Worm (Caenorhabditis elegans) whole organism, late embryonic: Measurements from ENCODE around the gene str-233.

Experiments
- C38D4.7 ChIP-seq: fragments of 200-800 bp; sonication (Bioruptor generic); optimal IDR thresholded peaks from 2 replicates; lab custom pipeline; 2018; ENCODE audit warnings: mild to moderate bottlenecking, missing genetic modification characterization, moderate library complexity, missing compliant biosample characterization
- F13H6.1 ChIP-seq: sonication (generic microtip); optimal IDR thresholded peaks from 2 replicates; lab custom pipeline; 2016; ENCODE audit warnings: missing genetic modification characterization, missing compliant biosample characterization
- K09A11.1 ChIP-seq: sonication (generic microtip); optimal IDR thresholded peaks from 2 replicates; lab custom pipeline; 2017; ENCODE audit warnings: antibody characterized with exemption, mild to moderate bottlenecking, missing genetic modification characterization, missing compliant biosample characterization; ENCODE audit not compliant: insufficient read depth
- T23F11.4 ChIP-seq: fragments of 200-800 bp; sonication (Bioruptor generic); optimal IDR thresholded peaks from 2 replicates; lab custom pipeline; 2018; ENCODE audit warnings: mild to moderate bottlenecking, missing genetic modification characterization, missing compliant biosample characterization
- Y22D7AL.16 ChIP-seq: sonication (generic microtip); optimal IDR thresholded peaks from 2 replicates; lab custom pipeline; 2016; ENCODE audit warnings: missing genetic modification characterization, missing compliant biosample characterization
- ahr-1 ChIP-seq: sonication (generic microtip); optimal IDR thresholded peaks from 2 replicates; lab custom pipeline; 2016; ENCODE audit warnings: missing genetic modification characterization, missing compliant biosample characterization
- ceh-18 ChIP-seq: sonication (generic microtip); optimal IDR thresholded peaks from 2 replicates; lab custom pipeline; 2016; ENCODE audit warnings: missing genetic modification characterization, missing compliant biosample characterization
- ceh-22 ChIP-seq: sonication (generic microtip); optimal IDR thresholded peaks from 2 replicates; lab custom pipeline; 2017; ENCODE audit warnings: missing biosample characterization, missing genetic modification characterization
- ceh-24 ChIP-seq: sonication (generic microtip); optimal IDR thresholded peaks from 2 replicates; lab custom pipeline; 2016; ENCODE audit warnings: mild to moderate bottlenecking, missing genetic modification characterization, missing compliant biosample characterization
- ceh-30 ChIP-seq: fragments of 150-350 bp; optimal IDR thresholded peaks from 2 replicates; lab custom pipeline; 2014; ENCODE audit warnings: missing biosample characterization, missing genetic modification characterization
- ceh-31 ChIP-seq: sonication (generic microtip); optimal IDR thresholded peaks from 2 replicates; lab custom pipeline; 2016; ENCODE audit warnings: missing genetic modification characterization, missing compliant biosample characterization
- ceh-34 ChIP-seq: sonication (generic microtip); optimal IDR thresholded peaks from 2 replicates; lab custom pipeline; 2016; ENCODE audit warnings: mild to moderate bottlenecking, missing genetic modification characterization, missing compliant biosample characterization
- ceh-45 ChIP-seq: fragments of 200-800 bp; sonication (Bioruptor generic); IDR thresholded peaks from 2 replicates; pipeline ENCODE4 v1.3.6; 2022; ENCODE audit warnings: missing genetic modification reagents, missing genetic modification characterization, missing compliant biosample characterization
- ceh-48 ChIP-seq: sonication (generic microtip); optimal IDR thresholded peaks from 2 replicates; lab custom pipeline; 2016; ENCODE audit warnings: missing genetic modification characterization, inconsistent platforms, missing compliant biosample characterization
- ceh-9 ChIP-seq: sonication (generic microtip); optimal IDR thresholded peaks from 2 replicates; lab custom pipeline; 2016; ENCODE audit warnings: mild to moderate bottlenecking, missing genetic modification characterization, inconsistent platforms, missing compliant biosample characterization
- che-1 ChIP-seq: sonication (generic microtip); optimal IDR thresholded peaks from 2 replicates; lab custom pipeline; 2016; ENCODE audit warnings: mild to moderate bottlenecking, missing genetic modification characterization, missing compliant biosample characterization
- dve-1 ChIP-seq: sonication (generic microtip); optimal IDR thresholded peaks from 2 replicates; lab custom pipeline; 2017; ENCODE audit warnings: antibody characterized with exemption, mild to moderate bottlenecking, missing genetic modification characterization, missing compliant biosample characterization
- elt-4 ChIP-seq: sonication (generic microtip); optimal IDR thresholded peaks from 2 replicates; lab custom pipeline; 2016; ENCODE audit warnings: missing genetic modification characterization, missing compliant biosample characterization
- fkh-10 ChIP-seq: fragments of 150-350 bp; optimal IDR thresholded peaks from 2 replicates; lab custom pipeline; 2014; ENCODE audit warnings: missing biosample characterization, missing genetic modification reagents, missing genetic modification characterization
- fkh-6 ChIP-seq: sonication (generic microtip); optimal IDR thresholded peaks from 2 replicates; lab custom pipeline; 2016; ENCODE audit warnings: missing genetic modification characterization, missing compliant biosample characterization
- gmeb-2 ChIP-seq: sonication (generic microtip); optimal IDR thresholded peaks from 2 replicates; lab custom pipeline; 2016; ENCODE audit warnings: missing genetic modification characterization, inconsistent platforms, missing compliant biosample characterization
- hlh-13 ChIP-seq: fragments of 200-800 bp; sonication (Bioruptor generic); optimal IDR thresholded peaks from 2 replicates; lab custom pipeline; 2018; ENCODE audit warnings: mild to moderate bottlenecking, missing genetic modification characterization, missing compliant biosample characterization
- hlh-6 ChIP-seq: sonication (generic microtip); optimal IDR thresholded peaks from 2 replicates; lab custom pipeline; 2016; ENCODE audit warnings: missing genotype, missing genetic modification characterization, missing compliant biosample characterization
- hlh-8 ChIP-seq: sonication (generic microtip); optimal IDR thresholded peaks from 2 replicates; lab custom pipeline; 2016; ENCODE audit warnings: missing genotype, missing genetic modification characterization, missing compliant biosample characterization
- lim-6 ChIP-seq: sonication (generic microtip); optimal IDR thresholded peaks from 2 replicates; lab custom pipeline; 2016; ENCODE audit warnings: missing genetic modification characterization, missing compliant biosample characterization
- mec-3 ChIP-seq: sonication (generic microtip); optimal IDR thresholded peaks from 2 replicates; lab custom pipeline; 2016; ENCODE audit warnings: borderline replicate concordance, missing genetic modification characterization, missing compliant biosample characterization
- nhr-11 ChIP-seq: fragments of 150-350 bp; optimal IDR thresholded peaks from 2 replicates; lab custom pipeline; 2014; ENCODE audit warnings: missing biosample characterization, missing genetic modification characterization
- nhr-232 ChIP-seq: sonication (generic microtip); optimal IDR thresholded peaks from 2 replicates; lab custom pipeline; 2016; ENCODE audit warnings: missing genetic modification characterization, missing compliant biosample characterization
- npax-4 ChIP-seq: sonication (generic microtip); optimal IDR thresholded peaks from 2 replicates; lab custom pipeline; 2016; ENCODE audit warnings: missing genetic modification characterization, missing compliant biosample characterization
- odd-2 ChIP-seq: sonication (generic microtip); optimal IDR thresholded peaks from 2 replicates; lab custom pipeline; 2017; ENCODE audit warnings: antibody characterized with exemption, mild to moderate bottlenecking, missing genetic modification characterization, missing compliant biosample characterization
- pag-3 ChIP-seq: sonication (generic microtip); optimal IDR thresholded peaks from 2 replicates; lab custom pipeline; 2016; ENCODE audit warnings: missing compliant biosample characterization, missing genetic modification characterization, borderline replicate concordance
- pat-9 ChIP-seq: fragments of 200-800 bp; sonication (Bioruptor generic); optimal IDR thresholded peaks from 2 replicates; lab custom pipeline; 2018; ENCODE audit warnings: mild to moderate bottlenecking, missing genetic modification characterization, moderate library complexity, missing compliant biosample characterization
- pros-1 ChIP-seq: fragments of 150-350 bp; optimal IDR thresholded peaks from 2 replicates; lab custom pipeline; 2014; ENCODE audit warnings: missing biosample characterization, missing genetic modification reagents, missing genetic modification characterization
- ref-2 ChIP-seq: sonication (generic microtip); optimal IDR thresholded peaks from 2 replicates; lab custom pipeline; 2016; ENCODE audit warnings: missing genetic modification characterization, missing compliant biosample characterization
- sox-2 ChIP-seq: fragments of 200-800 bp; sonication (Bioruptor generic); IDR thresholded peaks from 2 replicates; pipeline ENCODE4 v1.3.6; 2022; ENCODE audit warnings: missing genetic modification reagents, missing genetic modification characterization, missing compliant biosample characterization
- sox-4 ChIP-seq: sonication (generic microtip); optimal IDR thresholded peaks from 2 replicates; lab custom pipeline; 2017; ENCODE audit warnings: mild to moderate bottlenecking, missing genetic modification characterization, inconsistent platforms, missing compliant biosample characterization
- syd-9 ChIP-seq: sonication (generic microtip); optimal IDR thresholded peaks from 2 replicates; lab custom pipeline; 2016; ENCODE audit warnings: mild to moderate bottlenecking, missing genetic modification characterization, moderate library complexity, missing compliant biosample characterization
- unc-3 ChIP-seq, 2 experiments: fragments of 200-800 bp in 1 of 2; sonication (Bioruptor generic) in 1 of 2; sonication (generic microtip) in 1 of 2; conservative IDR thresholded peaks in 1 of 2; optimal IDR thresholded peaks in 1 of 2; 2 replicates each; pipeline versions ENCODE4 v1.3.6 to Lab custom; 2016 to 2022; ENCODE audit warnings: missing compliant biosample characterization in 2 of 2, missing genetic modification characterization in 2 of 2, missing genetic modification reagents in 1 of 2
- unc-42 ChIP-seq: sonication (generic microtip); optimal IDR thresholded peaks from 2 replicates; lab custom pipeline; 2016; ENCODE audit warnings: missing genotype, missing genetic modification characterization, missing compliant biosample characterization
- unc-55 ChIP-seq: sonication (generic microtip); optimal IDR thresholded peaks from 2 replicates; lab custom pipeline; 2017; ENCODE audit warnings: missing biosample characterization, missing genetic modification reagents, missing genetic modification characterization
- unc-86 ChIP-seq: sonication (generic microtip); optimal IDR thresholded peaks from 2 replicates; lab custom pipeline; 2016; ENCODE audit warnings: missing genetic modification characterization, missing compliant biosample characterization
- ztf-16 ChIP-seq: sonication (generic microtip); optimal IDR thresholded peaks from 2 replicates; lab custom pipeline; 2017; ENCODE audit warnings: missing genetic modification characterization, missing compliant biosample characterization

Gene str-233

ce11 chrV:16055031-16055430 lies 45.6 kb upstream of the str-233 start, which contains the start of gene F14H3.4:
F14H3.4 (minus strand) TSS chrV:16055072.
- no peak for TF ChIP-seq ztf-16
- TF ChIP-seq ceh-34: no peak
- no peak for TF ChIP-seq nhr-232 (tag; lab: Kevin White, UChicago)
- no peak for TF ChIP-seq dve-1
- TF ChIP-seq mec-3 (tag; lab: Kevin White, UChicago): no peak
- TF ChIP-seq nhr-11 (tag; lab: Kevin White, UChicago): no peak
- TF ChIP-seq odd-2 (tag; lab: Kevin White, UChicago): no peak

DNA sequence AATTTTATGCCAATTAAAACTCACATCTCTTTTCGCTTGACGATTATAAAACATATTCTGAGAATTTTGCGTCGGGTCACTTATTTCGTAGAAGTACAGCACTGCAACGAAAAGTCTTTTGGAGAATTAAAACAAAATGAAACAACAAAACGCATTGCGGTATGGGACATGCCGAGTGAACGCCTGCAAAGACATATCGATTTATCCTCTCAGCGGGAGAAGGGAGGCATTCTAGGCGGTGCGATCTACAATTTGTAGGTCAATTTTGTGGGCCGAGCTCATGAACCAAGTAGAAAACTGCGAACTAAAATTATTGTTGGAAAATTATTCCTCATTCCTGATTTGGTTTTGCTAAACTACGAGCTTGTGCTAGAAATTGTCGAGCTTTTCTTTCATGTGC lies 43.9 kb upstream of the str-233 start, which contains the start of gene F14H3.3:
F14H3.3 (minus strand) TSS at position 101 of the 400 bp plus-strand sequence.
- no peak for TF ChIP-seq ceh-30 (tag; lab: Kevin White, UChicago)
- TF ChIP-seq pag-3 (tag; lab: Kevin White, UChicago): no peak
- TF ChIP-seq sox-2 (GFP tag; lab: Robert Waterston, UW): no peak
- no peak for TF ChIP-seq ahr-1 (tag; lab: Kevin White, UChicago)
- TF ChIP-seq npax-4 (tag; lab: Kevin White, UChicago): no peak
- TF ChIP-seq K09A11.1 (tag; lab: Kevin White, UChicago): no peak
- TF ChIP-seq hlh-13 (GFP tag; lab: Kevin White, UChicago): no peak
- no peak for TF ChIP-seq lim-6 (tag; lab: Kevin White, UChicago)
- TF ChIP-seq F13H6.1 (tag; lab: Kevin White, UChicago): no peak
- TF ChIP-seq ceh-34: no peak
- TF ChIP-seq odd-2 (tag; lab: Kevin White, UChicago): no peak
- no peak for TF ChIP-seq unc-42

DNA sequence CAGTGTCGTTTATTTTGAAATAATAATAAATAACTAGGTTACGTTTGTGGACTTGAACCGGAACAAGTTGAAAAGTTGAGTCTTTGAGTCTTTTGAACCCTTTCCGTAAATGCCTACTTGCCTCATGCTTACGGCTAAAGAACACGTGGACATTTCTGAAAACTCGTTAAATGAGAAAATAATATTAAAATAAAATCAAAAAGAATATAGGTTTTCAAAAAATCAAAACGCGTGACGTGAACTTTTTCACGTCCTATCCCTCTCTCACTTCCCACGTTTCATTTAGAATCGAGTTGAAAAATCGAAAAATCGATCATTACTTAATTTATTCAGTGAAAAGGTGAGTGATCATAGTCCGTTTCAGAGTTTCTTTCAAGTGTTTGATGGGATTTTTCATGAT lies 39.7 kb upstream of the str-233 start, which contains the start of gene best-12:
best-12 (plus strand) TSS at position 301 of the 400 bp plus-strand sequence.
- no peak for TF ChIP-seq ceh-22 (tag; lab: Kevin White, UChicago)
- no peak for TF ChIP-seq T23F11.4 (GFP tag; lab: Kevin White, UChicago)
- no peak for TF ChIP-seq ceh-45 (GFP tag; lab: Robert Waterston, UW)
- TF ChIP-seq gmeb-2 (tag; lab: Kevin White, UChicago): no peak
- TF ChIP-seq che-1: no peak
- TF ChIP-seq hlh-6: no peak
- no peak for TF ChIP-seq ceh-48 (tag; lab: Kevin White, UChicago)
- TF ChIP-seq ceh-30 (tag; lab: Kevin White, UChicago): no peak
- no peak for TF ChIP-seq ref-2 (tag; lab: Kevin White, UChicago)
- no peak for TF ChIP-seq fkh-6 (tag; lab: Kevin White, UChicago)
- no peak for TF ChIP-seq ceh-18 (tag; lab: Kevin White, UChicago)
- TF ChIP-seq syd-9 (tag; lab: Kevin White, UChicago): no peak
- no peak for TF ChIP-seq pros-1 (tag; lab: Kevin White, UChicago)
- TF ChIP-seq C38D4.7 (GFP tag; lab: Kevin White, UChicago): no peak
- no peak for TF ChIP-seq ceh-34
- TF ChIP-seq unc-86: no peak
- TF ChIP-seq, all 69 proteins: peak for 0

DNA sequence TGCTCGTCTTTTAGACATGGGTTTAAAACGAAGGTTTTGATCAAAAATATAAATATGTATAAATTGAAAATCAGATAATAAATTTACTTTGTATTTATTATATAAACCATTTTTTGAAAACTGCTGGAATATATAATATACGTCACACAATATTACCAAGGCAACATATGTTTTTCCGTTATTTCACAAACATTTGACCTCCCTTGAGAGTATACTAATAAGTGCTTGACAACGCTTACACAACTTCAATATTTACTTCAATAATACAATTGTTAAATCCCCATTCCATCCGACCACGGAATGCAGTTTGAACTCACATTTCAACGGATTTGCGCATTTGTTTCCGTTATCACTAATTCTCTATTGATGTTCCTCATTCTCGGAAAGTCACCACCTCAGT lies 38.0 kb upstream of the str-233 start, which contains the start of gene str-198:
str-198 (plus strand) TSS at position 301 of the 400 bp plus-strand sequence.
- TF ChIP-seq unc-3 (GFP tag; conservative IDR thresholded peaks at IDR 0.05; lab: Robert Waterston, UW) (no peak), unc-3 (tag; optimal IDR thresholded peaks at IDR 0.05; lab: Kevin White, UChicago) (no peak), ceh-9 (tag; lab: Kevin White, UChicago) (no peak), sox-4 (tag; lab: Kevin White, UChicago) (no peak), unc-55 (no peak), hlh-8 (tag; lab: Kevin White, UChicago) (no peak), pat-9 (no peak), ceh-24 (tag; lab: Kevin White, UChicago) (no peak), ceh-31 (tag; lab: Kevin White, UChicago) (no peak), elt-4 (tag; lab: Kevin White, UChicago) (no peak), fkh-10 (GFP tag; lab: Kevin White, UChicago) (no peak), Y22D7AL.16 (tag; lab: Kevin White, UChicago) (no peak)
- TF ChIP-seq, all 69 proteins: peak for 0
